Fruit fly (Drosophila melanogaster) whole organism, prepupa: Measurements from ENCODE around the gene Rlip.
A peak's percentile ranks its signal among the peaks of the same experiment; 100 is the strongest.

Experiments used
- Blimp-1 ChIP-seq: fragments of 200-800 bp; sonication (Bioruptor generic); optimal IDR thresholded peaks from 3 replicates; lab custom pipeline; 2017; ENCODE audit warnings: missing biosample characterization, missing genetic modification characterization, mild to moderate bottlenecking, moderate library complexity, missing genetic modification reagents
- CG10631 ChIP-seq: fragments of 200-800 bp; sonication (Bioruptor generic); optimal IDR thresholded peaks from 2 replicates; lab custom pipeline; 2016; ENCODE audit warnings: missing biosample characterization, missing genetic modification characterization
- CG10669 ChIP-seq: fragments of 200-800 bp; sonication (Bioruptor generic); optimal IDR thresholded peaks from 3 replicates; lab custom pipeline; 2018; ENCODE audit warnings: missing biosample characterization, mild to moderate bottlenecking, missing genetic modification characterization, moderate library complexity
- CG11294 ChIP-seq: fragments of 200-800 bp; sonication (Bioruptor generic); IDR thresholded peaks from 2 replicates; pipeline ENCODE4 v1.3.6; 2022; ENCODE audit warnings: missing biosample characterization, missing genetic modification characterization
- CG11762 ChIP-seq: fragments of 200-800 bp; sonication (Bioruptor generic); optimal IDR thresholded peaks from 3 replicates; lab custom pipeline; 2016; ENCODE audit warnings: missing biosample characterization, missing genetic modification characterization; ENCODE audit not compliant: insufficient read depth
- CG11902 ChIP-seq: fragments of 200-800 bp; sonication (Bioruptor generic); optimal IDR thresholded peaks from 3 replicates; lab custom pipeline; 2016; ENCODE audit warnings: missing biosample characterization, missing genetic modification characterization
- CG15336 ChIP-seq: fragments of 200-800 bp; sonication (Bioruptor generic); IDR thresholded peaks from 2 replicates; pipeline ENCODE4 v1.3.6; 2022; ENCODE audit warnings: missing biosample characterization, missing genetic modification characterization
- CG1621 ChIP-seq: fragments of 200-800 bp; sonication (Bioruptor generic); optimal IDR thresholded peaks from 3 replicates; lab custom pipeline; 2018; ENCODE audit warnings: missing biosample characterization, mild to moderate bottlenecking, missing genetic modification characterization
- CG16779 ChIP-seq: fragments of 200-800 bp; sonication (Bioruptor generic); optimal IDR thresholded peaks from 3 replicates; lab custom pipeline; 2017; ENCODE audit warnings: missing biosample characterization, mild to moderate bottlenecking, missing genetic modification characterization
- CG31627 ChIP-seq: fragments of 200-800 bp; sonication (Bioruptor generic); optimal IDR thresholded peaks from 3 replicates; lab custom pipeline; 2016; ENCODE audit warnings: missing biosample characterization, missing genetic modification characterization
- CG32006 ChIP-seq: fragments of 200-800 bp; sonication (Bioruptor generic); optimal IDR thresholded peaks from 3 replicates; lab custom pipeline; 2017; ENCODE audit warnings: missing biosample characterization, mild to moderate bottlenecking, missing genetic modification characterization
- CG34406 ChIP-seq: fragments of 200-800 bp; sonication (Bioruptor generic); optimal IDR thresholded peaks from 3 replicates; lab custom pipeline; 2016; ENCODE audit warnings: missing biosample characterization, missing genetic modification characterization
- CG3919 ChIP-seq: fragments of 200-800 bp; sonication (Bioruptor generic); optimal IDR thresholded peaks from 3 replicates; lab custom pipeline; 2016; ENCODE audit warnings: missing biosample characterization, missing genetic modification characterization
- CG4318 ChIP-seq: fragments of 200-800 bp; sonication (Bioruptor generic); optimal IDR thresholded peaks from 3 replicates; lab custom pipeline; 2017; ENCODE audit warnings: missing biosample characterization, mild to moderate bottlenecking, missing genetic modification characterization
- CG6276 ChIP-seq: fragments of 200-800 bp; sonication (Bioruptor generic); optimal IDR thresholded peaks from 2 replicates; lab custom pipeline; 2017; ENCODE audit warnings: missing biosample characterization, mild to moderate bottlenecking, missing genetic modification characterization
- CG6808 ChIP-seq: fragments of 200-800 bp; sonication (Bioruptor generic); optimal IDR thresholded peaks from 3 replicates; lab custom pipeline; 2017; ENCODE audit warnings: missing biosample characterization, missing genetic modification characterization, mild to moderate bottlenecking, moderate library complexity, missing genetic modification reagents
- CG7368 ChIP-seq: fragments of 200-800 bp; sonication (Bioruptor generic); optimal IDR thresholded peaks from 3 replicates; lab custom pipeline; 2016; ENCODE audit warnings: missing biosample characterization, missing genetic modification characterization
- CG8119 ChIP-seq: fragments of 200-800 bp; sonication (Bioruptor generic); IDR thresholded peaks from 3 replicates; pipeline ENCODE4 v1.3.6; 2022; ENCODE audit warnings: missing biosample characterization, missing genetic modification characterization
- CG8319 ChIP-seq: fragments of 200-800 bp; sonication (Bioruptor generic); optimal IDR thresholded peaks from 3 replicates; lab custom pipeline; 2016; ENCODE audit warnings: missing biosample characterization, missing genetic modification characterization
- CG8632 ChIP-seq: fragments of 200-800 bp; sonication (Bioruptor generic); optimal IDR thresholded peaks from 3 replicates; lab custom pipeline; 2016; ENCODE audit warnings: missing biosample characterization, missing genetic modification characterization
- CG9139 ChIP-seq: fragments of 200-800 bp; sonication (Bioruptor generic); optimal IDR thresholded peaks from 3 replicates; lab custom pipeline; 2017; ENCODE audit warnings: missing biosample characterization, mild to moderate bottlenecking, missing genetic modification characterization
- Eip75B ChIP-seq: fragments of 200-800 bp; sonication (Bioruptor generic); optimal IDR thresholded peaks from 3 replicates; lab custom pipeline; 2016; ENCODE audit warnings: missing biosample characterization, missing genetic modification characterization
- Eip78C ChIP-seq: fragments of 200-800 bp; sonication (Bioruptor generic); peaks from one replicate; lab custom pipeline; 2016; ENCODE audit warnings: missing biosample characterization, missing genetic modification characterization
- Eip93F ChIP-seq: fragments of 200-800 bp; sonication (Bioruptor generic); optimal IDR thresholded peaks from 2 replicates; lab custom pipeline; 2016; ENCODE audit warnings: missing biosample characterization, mild to moderate bottlenecking, missing genetic modification characterization
- Ets21C ChIP-seq: fragments of 200-800 bp; sonication (Bioruptor generic); optimal IDR thresholded peaks from 3 replicates; lab custom pipeline; 2016; ENCODE audit warnings: missing biosample characterization, missing genetic modification characterization
- Ets96B ChIP-seq: fragments of 200-800 bp; optimal IDR thresholded peaks from 2 replicates; lab custom pipeline; 2019; ENCODE audit warnings: missing biosample characterization, mild to moderate bottlenecking, missing genetic modification characterization, moderate library complexity
- Gug ChIP-seq: fragments of 200-800 bp; sonication (Bioruptor generic); IDR thresholded peaks from 2 replicates; pipeline ENCODE4 v1.3.6; 2022; ENCODE audit warnings: missing biosample characterization, missing genetic modification characterization
- Hr38 ChIP-seq: sonication (Bioruptor generic); optimal IDR thresholded peaks from 2 replicates; lab custom pipeline; 2016; ENCODE audit warnings: missing biosample characterization, missing genetic modification characterization
- Hr39 ChIP-seq: fragments of 200-800 bp; sonication (Bioruptor generic); optimal IDR thresholded peaks from 2 replicates; lab custom pipeline; 2016; ENCODE audit warnings: missing biosample characterization, missing genetic modification characterization
- Hr4 ChIP-seq: fragments of 200-800 bp; sonication (Bioruptor generic); optimal IDR thresholded peaks from 3 replicates; lab custom pipeline; 2016; ENCODE audit warnings: missing biosample characterization, missing genetic modification characterization
- Lpt ChIP-seq: fragments of 200-800 bp; sonication (Bioruptor generic); optimal IDR thresholded peaks from 3 replicates; lab custom pipeline; 2016; ENCODE audit warnings: missing biosample characterization, missing genetic modification characterization
- Met ChIP-seq: fragments of 200-800 bp; sonication (Bioruptor generic); optimal IDR thresholded peaks from 3 replicates; lab custom pipeline; 2016; ENCODE audit warnings: missing biosample characterization, missing genetic modification characterization
- OdsH ChIP-seq: fragments of 200-800 bp; sonication (Bioruptor generic); optimal IDR thresholded peaks from 3 replicates; lab custom pipeline; 2016; ENCODE audit warnings: missing biosample characterization, missing genetic modification characterization
- Smox ChIP-seq: fragments of 200-800 bp; sonication (Bioruptor generic); optimal IDR thresholded peaks from 3 replicates; lab custom pipeline; 2016; ENCODE audit warnings: missing biosample characterization, missing genetic modification characterization
- Sox102F ChIP-seq: fragments of 200-800 bp; sonication (Bioruptor generic); optimal IDR thresholded peaks from 2 replicates; lab custom pipeline; 2016; ENCODE audit warnings: missing biosample characterization, mild to moderate bottlenecking, missing genetic modification characterization
- Sox15 ChIP-seq: fragments of 200-800 bp; sonication (Bioruptor generic); optimal IDR thresholded peaks from 3 replicates; lab custom pipeline; 2016; ENCODE audit warnings: missing biosample characterization, missing genetic modification characterization
- achi ChIP-seq: fragments of 200-800 bp; sonication (Bioruptor generic); optimal IDR thresholded peaks from 3 replicates; lab custom pipeline; 2016; ENCODE audit warnings: missing biosample characterization, missing genetic modification characterization
- cyc ChIP-seq: fragments of 200-800 bp; sonication (Bioruptor generic); optimal IDR thresholded peaks from 3 replicates; lab custom pipeline; 2016; ENCODE audit warnings: missing biosample characterization, missing genetic modification characterization
- dac ChIP-seq: fragments of 200-800 bp; sonication (Bioruptor generic); optimal IDR thresholded peaks from 2 replicates; lab custom pipeline; 2017; ENCODE audit warnings: missing biosample characterization, mild to moderate bottlenecking, missing genetic modification characterization
- eg ChIP-seq: fragments of 200-800 bp; sonication (Bioruptor generic); IDR thresholded peaks from 3 replicates; pipeline ENCODE4 v1.3.6; 2022; ENCODE audit warnings: missing biosample characterization, missing genetic modification characterization
- esn ChIP-seq: fragments of 200-800 bp; sonication (Bioruptor generic); optimal IDR thresholded peaks from 2 replicates; lab custom pipeline; 2016; ENCODE audit warnings: missing biosample characterization, mild to moderate bottlenecking, missing genetic modification characterization, moderate library complexity
- fd59A ChIP-seq: fragments of 200-800 bp; sonication (Bioruptor generic); optimal IDR thresholded peaks from 2 replicates; lab custom pipeline; 2017; ENCODE audit warnings: missing biosample characterization, mild to moderate bottlenecking, missing genetic modification characterization, missing genetic modification reagents
- fd85E ChIP-seq: fragments of 200-800 bp; sonication (Bioruptor generic); optimal IDR thresholded peaks from 3 replicates; lab custom pipeline; 2016; ENCODE audit warnings: missing biosample characterization, missing genetic modification characterization
- fkh ChIP-seq: fragments of 200-800 bp; sonication (Bioruptor generic); optimal IDR thresholded peaks from 3 replicates; lab custom pipeline; 2017; ENCODE audit warnings: missing biosample characterization, mild to moderate bottlenecking, missing genetic modification characterization, moderate library complexity
- lz ChIP-seq: fragments of 200-800 bp; sonication (Bioruptor generic); optimal IDR thresholded peaks from 3 replicates; lab custom pipeline; 2016; ENCODE audit warnings: missing biosample characterization, missing genetic modification characterization
- net ChIP-seq: fragments of 200-800 bp; sonication (Bioruptor generic); optimal IDR thresholded peaks from 3 replicates; lab custom pipeline; 2016; ENCODE audit warnings: missing biosample characterization, missing genetic modification characterization
- pdm3 ChIP-seq: fragments of 200-800 bp; sonication (Bioruptor generic); optimal IDR thresholded peaks from 3 replicates; lab custom pipeline; 2016; ENCODE audit warnings: missing biosample characterization, missing genetic modification characterization
- salr ChIP-seq, 2 experiments: fragments of 200-800 bp; sonication (Bioruptor generic); optimal IDR thresholded peaks; 3 replicates each; lab custom pipeline; 2016 to 2018; ENCODE audit warnings: missing biosample characterization in 2 of 2, missing genetic modification characterization in 2 of 2, mild to moderate bottlenecking in 1 of 2
- spab ChIP-seq: fragments of 200-800 bp; sonication (Bioruptor generic); optimal IDR thresholded peaks from 2 replicates; lab custom pipeline; 2017; ENCODE audit warnings: missing biosample characterization, mild to moderate bottlenecking, missing genetic modification characterization, missing genetic modification reagents
- ss ChIP-seq, 2 experiments: fragments of 200-800 bp; sonication (Bioruptor generic); optimal IDR thresholded peaks; 2 replicates in 1 of 2; 3 replicates in 1 of 2; lab custom pipeline; 2017 to 2018; ENCODE audit warnings: mild to moderate bottlenecking in 2 of 2, missing biosample characterization in 2 of 2, missing genetic modification characterization in 2 of 2, moderate library complexity in 1 of 2
- topi ChIP-seq: fragments of 200-800 bp; sonication (Bioruptor generic); optimal IDR thresholded peaks from 3 replicates; lab custom pipeline; 2016; ENCODE audit warnings: missing biosample characterization, missing genetic modification characterization
- vri ChIP-seq: fragments of 200-800 bp; sonication (Bioruptor generic); optimal IDR thresholded peaks from 3 replicates; lab custom pipeline; 2016; ENCODE audit warnings: missing biosample characterization, mild to moderate bottlenecking, missing genetic modification characterization

The Rlip gene

DNA sequence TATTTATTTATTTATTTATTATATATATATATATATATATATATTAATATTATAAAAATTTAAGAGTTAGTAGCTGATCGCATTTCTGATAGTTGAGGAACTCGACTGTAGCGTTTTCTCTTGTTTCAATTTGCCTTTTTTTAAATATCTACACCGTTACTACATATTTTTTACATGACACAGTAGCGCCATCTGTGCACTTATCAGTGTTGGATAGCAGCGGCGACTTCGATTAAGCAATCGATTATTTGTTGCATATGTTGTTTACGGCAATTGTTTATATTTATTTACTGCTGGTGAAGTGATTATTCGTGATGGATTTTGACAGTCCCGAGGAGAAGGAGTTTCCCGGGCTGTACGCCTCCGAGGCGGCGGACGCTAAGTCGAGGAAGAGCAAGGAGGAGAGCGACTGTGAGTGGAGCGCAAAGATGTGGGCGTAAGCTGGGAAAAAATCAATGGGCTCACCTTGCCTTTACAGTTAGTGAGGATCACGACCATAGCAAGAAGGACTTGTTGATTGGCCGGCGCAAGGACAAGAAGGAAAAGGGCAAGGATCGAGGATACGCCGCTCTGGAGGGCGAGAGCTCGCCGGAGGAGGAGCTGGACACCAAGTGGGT is at the start of gene Rlip:
Rlip (plus strand) TSS at position 221 of the 617 bp plus-strand sequence.
- TF ChIP-seq Hr38 (GFP tag; lab: Kevin White, UChicago) = no peak
- no peak for TF ChIP-seq Met
- peak; percentile 63 for TF ChIP-seq CG10669
- peak; percentile 39 for TF ChIP-seq Hr39 (GFP tag; lab: Kevin White, UChicago)
- no peak for TF ChIP-seq Smox (GFP tag; lab: Kevin White, UChicago)
- TF ChIP-seq CG11294 (GFP tag; lab: Robert Waterston, UW) = no peak
- no peak for TF ChIP-seq net (GFP tag; lab: Kevin White, UChicago)
- peak; percentile 40 for TF ChIP-seq CG11762 (GFP tag; lab: Kevin White, UChicago)
- TF ChIP-seq CG6276 = peak; percentile 19
- no peak for TF ChIP-seq Blimp-1 (GFP tag; lab: Kevin White, UChicago)
- no peak for TF ChIP-seq Sox15 (GFP tag; lab: Kevin White, UChicago)
- peak; percentile 57 for TF ChIP-seq Gug (GFP tag; lab: Robert Waterston, UW)
- no peak for TF ChIP-seq Hr4
- no peak for TF ChIP-seq spab (GFP tag; lab: Kevin White, UChicago)
- TF ChIP-seq Eip78C (GFP tag; lab: Kevin White, UChicago) = peak; percentile 47
- no peak for TF ChIP-seq CG9139 (GFP tag; lab: Kevin White, UChicago)
- TF ChIP-seq CG31627 = peak; percentile 45
- no peak for TF ChIP-seq achi (GFP tag; lab: Kevin White, UChicago)
- TF ChIP-seq CG8319 (GFP tag; lab: Kevin White, UChicago) = peak; percentile 17
- TF ChIP-seq CG16779 (tag; lab: Kevin White, UChicago) = peak; percentile 37
- TF ChIP-seq CG32006 (GFP tag; lab: Kevin White, UChicago) = no peak
- no peak for TF ChIP-seq CG1621
- peak; percentile 65 for TF ChIP-seq cyc (GFP tag; lab: Kevin White, UChicago)
- TF ChIP-seq ss (GFP tag; optimal IDR thresholded peaks at IDR 0.05; lab: Kevin White, UChicago) = peak in 1 of 2 experiments; percentile 40
- peak; percentile 12 for TF ChIP-seq CG6808 (GFP tag; lab: Kevin White, UChicago)
- peak; percentile 52 for TF ChIP-seq CG11902 (GFP tag; lab: Kevin White, UChicago)
- TF ChIP-seq CG15336 = no peak
- peak; percentile 79 for TF ChIP-seq eg (GFP tag; lab: Robert Waterston, UW)
- no peak for TF ChIP-seq CG8119 (GFP tag; lab: Robert Waterston, UW)
- no peak for TF ChIP-seq CG34406 (GFP tag; lab: Kevin White, UChicago)
- peak; percentile 51 for TF ChIP-seq topi (GFP tag; lab: Kevin White, UChicago)
- TF ChIP-seq vri = peak; percentile 49
- TF ChIP-seq CG8632 (GFP tag; lab: Kevin White, UChicago) = no peak
- peak; percentile 50 for TF ChIP-seq esn (GFP tag; lab: Kevin White, UChicago)
- peak; percentile 76 for TF ChIP-seq fkh
- peak; percentile 47 for TF ChIP-seq Lpt (GFP tag; lab: Kevin White, UChicago)
- TF ChIP-seq lz (GFP tag; lab: Kevin White, UChicago) = peak; percentile 53
- peak; percentile 11 for TF ChIP-seq CG7368 (GFP tag; lab: Kevin White, UChicago)
- TF ChIP-seq salr (GFP tag; optimal IDR thresholded peaks at IDR 0.05; lab: Kevin White, UChicago) = no peak
- TF ChIP-seq CG3919 (GFP tag; lab: Kevin White, UChicago) = peak; percentile 61
- TF ChIP-seq pdm3 = peak; percentile 22
- no peak for TF ChIP-seq dac (GFP tag; lab: Kevin White, UChicago)
- no peak for TF ChIP-seq fd59A (GFP tag; lab: Kevin White, UChicago)
- TF ChIP-seq Sox102F = no peak
- TF ChIP-seq fd85E (GFP tag; lab: Kevin White, UChicago) = no peak
- peak; percentile 39 for TF ChIP-seq CG10631 (GFP tag; lab: Kevin White, UChicago)
- TF ChIP-seq Eip75B = peak; percentile 15
- no peak for TF ChIP-seq Eip93F (GFP tag; lab: Kevin White, UChicago)
- TF ChIP-seq Ets21C (GFP tag; lab: Kevin White, UChicago) = no peak
- peak; percentile 68 for TF ChIP-seq Ets96B (tag; lab: Kevin White, UChicago)
- no peak for TF ChIP-seq CG4318
- no peak for TF ChIP-seq OdsH (GFP tag; lab: Kevin White, UChicago)
